Worm (Caenorhabditis elegans): Measurements from ENCODE around the gene col-78.

col-78 gene

ce11 chrII:9113759-9114158 is 38.6 kb upstream of the col-78 start (continued):
- TF ChIP-seq nhr-43 (tag; optimal IDR thresholded peaks at IDR 0.05; ENCODE audit: poor library complexity, severe bottlenecking) (peak; percentile 76), ztf-4 (tag; optimal IDR thresholded peaks at IDR 0.05) (no peak), tbx-2 (tag; optimal IDR thresholded peaks at IDR 0.05) (no peak), hmg-11 (tag; optimal IDR thresholded peaks at IDR 0.05) (peak; percentile 21), eor-1 (tag; optimal IDR thresholded peaks at IDR 0.05) (no peak), ztf-11 (tag; optimal IDR thresholded peaks at IDR 0.05) (no peak), lin-15B (tag; optimal IDR thresholded peaks at IDR 0.05) (no peak), snpc-4 (tag; optimal IDR thresholded peaks at IDR 0.05) (no peak)

DNA sequence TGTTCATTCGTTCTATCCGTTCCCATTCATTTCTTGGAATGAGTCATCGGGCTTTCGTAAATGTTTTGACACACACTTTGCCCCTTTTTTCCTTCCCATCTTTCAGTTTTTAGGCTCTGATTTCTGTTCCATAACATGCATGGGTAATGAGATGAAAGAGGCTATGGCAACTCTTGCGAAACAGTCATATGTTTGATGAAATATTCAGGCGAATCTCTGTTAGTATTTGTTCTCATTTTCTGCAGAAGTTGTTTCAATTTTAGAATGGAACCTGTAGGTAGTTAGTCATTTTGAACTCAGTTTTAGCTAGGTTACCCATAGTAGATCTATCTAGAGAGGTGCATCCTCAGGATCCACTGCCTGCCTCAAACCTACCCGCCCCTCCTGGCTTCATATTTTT is 37.4 kb upstream of the col-78 start:
- no peak for TF ChIP-seq daf-12 (tag; optimal IDR thresholded peaks at IDR 0.05)
- TF ChIP-seq egl-5 (tag; optimal IDR thresholded peaks at IDR 0.05) = no peak

DNA sequence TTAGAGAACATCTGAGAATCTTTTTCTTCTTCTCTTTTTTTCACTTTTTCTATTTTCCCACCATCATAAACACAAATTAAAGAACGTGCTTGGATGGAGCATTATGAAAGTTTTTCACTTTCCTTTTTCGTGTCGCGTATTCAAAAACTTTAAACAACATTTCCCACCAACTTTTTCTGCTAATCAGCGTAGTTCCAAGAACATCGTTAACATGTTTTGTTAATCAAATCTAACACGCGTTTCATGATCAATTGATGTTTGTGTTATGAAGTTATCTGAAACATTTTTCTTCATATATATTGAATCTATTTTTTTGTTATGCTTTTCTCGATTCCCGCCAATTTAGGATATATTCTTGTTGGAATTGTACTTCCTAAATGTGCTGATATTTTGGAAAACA is 36.7 kb upstream of the col-78 start:
- peak; percentile 67 for TF ChIP-seq nhr-11 (tag; optimal IDR thresholded peaks at IDR 0.05)
- TF ChIP-seq fkh-10 (GFP tag; optimal IDR thresholded peaks at IDR 0.05) = no peak

- TF ChIP-seq pha-4 (tag; optimal IDR thresholded peaks at IDR 0.05) (peak; percentile 20), fkh-2 (tag; optimal IDR thresholded peaks at IDR 0.05) (no peak), daf-12 (tag; optimal IDR thresholded peaks at IDR 0.05) (no peak), elt-2 (tag; optimal IDR thresholded peaks at IDR 0.05) (peak; percentile 65), eor-1 (tag; optimal IDR thresholded peaks at IDR 0.05) (no peak), nhr-23 (tag; optimal IDR thresholded peaks at IDR 0.05) (no peak), nhr-25 (tag; optimal IDR thresholded peaks at IDR 0.05) (no peak), nhr-12 (tag; optimal IDR thresholded peaks at IDR 0.05) (no peak), mdl-1 (tag; optimal IDR thresholded peaks at IDR 0.05) (no peak), skn-1 (tag; optimal IDR thresholded peaks at IDR 0.05) (peak; percentile 36), egl-27 (tag; optimal IDR thresholded peaks at IDR 0.05) (no peak), fos-1 (tag; optimal IDR thresholded peaks at IDR 0.05) (no peak), unc-62 (GFP tag; optimal IDR thresholded peaks at IDR 0.05) (no peak), ceh-28 (tag; optimal IDR thresholded peaks at IDR 0.05) (no peak), ceh-16 (tag; optimal IDR thresholded peaks at IDR 0.05) (no peak), hmg-11 (tag; optimal IDR thresholded peaks at IDR 0.05) (no peak), ama-1 (optimal IDR thresholded peaks at IDR 0.05) (no peak), egl-5 (tag; optimal IDR thresholded peaks at IDR 0.05) (no peak), nhr-67 (tag; optimal IDR thresholded peaks at IDR 0.05) (no peak), lin-39 (tag; optimal IDR thresholded peaks at IDR 0.05) (no peak), ztf-11 (tag; optimal IDR thresholded peaks at IDR 0.05) (no peak), ZK546.5 (tag; optimal IDR thresholded peaks at IDR 0.05) (no peak), aly-2 (tag; optimal IDR thresholded peaks at IDR 0.05) (no peak), snpc-4 (tag; optimal IDR thresholded peaks at IDR 0.05) (no peak), pqm-1 (tag; optimal IDR thresholded peaks at IDR 0.05) (peak; percentile 61), lsy-12 (tag; optimal IDR thresholded peaks at IDR 0.05) (no peak), tbx-2 (tag; optimal IDR thresholded peaks at IDR 0.05) (no peak), unc-39 (tag; optimal IDR thresholded peaks at IDR 0.05) (no peak), ceh-9 (tag; optimal IDR thresholded peaks at IDR 0.05) (no peak), nhr-237 (tag; optimal IDR thresholded peaks at IDR 0.05) (no peak)
Measured at ce11 chrII:9116404-9116803, 35.9 kb upstream of the col-78 start.

DNA sequence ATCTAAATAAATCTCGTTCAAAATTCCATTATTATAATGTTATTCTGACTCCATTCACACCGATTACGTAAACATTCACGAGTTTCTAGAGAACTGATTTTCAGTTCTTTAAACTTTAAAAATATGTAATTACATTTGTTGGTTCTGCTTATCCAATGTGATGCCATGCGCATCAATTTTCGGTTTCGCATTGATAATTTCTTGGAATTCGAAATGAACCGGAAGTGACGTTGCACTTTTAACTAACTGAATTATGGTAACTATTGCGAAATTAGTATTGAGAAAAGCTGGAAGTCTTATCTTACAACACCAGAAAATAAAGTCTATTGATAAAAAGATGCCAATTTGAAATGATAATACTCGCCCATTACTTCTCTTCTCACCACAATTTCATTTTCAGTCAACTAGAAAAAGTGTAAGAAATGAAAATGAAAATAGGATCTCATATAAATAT is 34.5 kb upstream of the col-78 start:
- peak; percentile 50 for TF ChIP-seq pqm-1 (tag; optimal IDR thresholded peaks at IDR 0.05)
- peak; percentile 78 for TF ChIP-seq elt-2 (tag; optimal IDR thresholded peaks at IDR 0.05)
- TF ChIP-seq lsy-12 (tag; optimal IDR thresholded peaks at IDR 0.05) = no peak
- peak; percentile 35 for TF ChIP-seq pha-4 (tag; optimal IDR thresholded peaks at IDR 0.05)
- TF ChIP-seq daf-12 (tag; optimal IDR thresholded peaks at IDR 0.05) = no peak
- no peak for TF ChIP-seq nhr-43 (tag; optimal IDR thresholded peaks at IDR 0.05; ENCODE audit: poor library complexity, severe bottlenecking)
- TF ChIP-seq lin-39 (tag; optimal IDR thresholded peaks at IDR 0.05) = no peak
- TF ChIP-seq nhr-11 (tag; optimal IDR thresholded peaks at IDR 0.05) = peak; percentile 72
- peak; percentile 2 for TF ChIP-seq tbx-2 (tag; optimal IDR thresholded peaks at IDR 0.05)
